Worm (Caenorhabditis elegans) whole organism, late embryonic: ENCODE results near the gene T04C12.9.

Source experiments
- K02D7.2 ChIP-seq: sonication (generic microtip); optimal IDR thresholded peaks from 2 replicates; lab custom pipeline; 2017; ENCODE audit warnings: mild to moderate bottlenecking, missing genetic modification characterization, missing compliant biosample characterization
- T23F11.4 ChIP-seq: fragments of 200-800 bp; sonication (Bioruptor generic); optimal IDR thresholded peaks from 2 replicates; lab custom pipeline; 2018; ENCODE audit warnings: mild to moderate bottlenecking, missing genetic modification characterization, missing compliant biosample characterization
- ahr-1 ChIP-seq: sonication (generic microtip); optimal IDR thresholded peaks from 2 replicates; lab custom pipeline; 2016; ENCODE audit warnings: missing genetic modification characterization, missing compliant biosample characterization
- ama-1 ChIP-seq: fragments of 150-350 bp; optimal IDR thresholded peaks from 2 replicates; lab custom pipeline; 2014
- ceh-14 ChIP-seq: sonication (generic microtip); optimal IDR thresholded peaks from 2 replicates; lab custom pipeline; 2016; ENCODE audit warnings: missing genotype, missing genetic modification characterization, missing compliant biosample characterization
- ceh-18 ChIP-seq: sonication (generic microtip); optimal IDR thresholded peaks from 2 replicates; lab custom pipeline; 2016; ENCODE audit warnings: missing genetic modification characterization, missing compliant biosample characterization
- ceh-2 ChIP-seq: sonication (generic microtip); optimal IDR thresholded peaks from 2 replicates; lab custom pipeline; 2016; ENCODE audit warnings: missing genotype, missing genetic modification characterization, missing compliant biosample characterization
- ceh-22 ChIP-seq: sonication (generic microtip); optimal IDR thresholded peaks from 2 replicates; lab custom pipeline; 2017; ENCODE audit warnings: missing biosample characterization, missing genetic modification characterization
- ceh-30 ChIP-seq: fragments of 150-350 bp; optimal IDR thresholded peaks from 2 replicates; lab custom pipeline; 2014; ENCODE audit warnings: missing biosample characterization, missing genetic modification characterization
- ceh-31 ChIP-seq: sonication (generic microtip); optimal IDR thresholded peaks from 2 replicates; lab custom pipeline; 2016; ENCODE audit warnings: missing genetic modification characterization, missing compliant biosample characterization
- ceh-34 ChIP-seq: sonication (generic microtip); optimal IDR thresholded peaks from 2 replicates; lab custom pipeline; 2016; ENCODE audit warnings: mild to moderate bottlenecking, missing genetic modification characterization, missing compliant biosample characterization
- ceh-9 ChIP-seq: sonication (generic microtip); optimal IDR thresholded peaks from 2 replicates; lab custom pipeline; 2016; ENCODE audit warnings: mild to moderate bottlenecking, missing genetic modification characterization, inconsistent platforms, missing compliant biosample characterization
- che-1 ChIP-seq: sonication (generic microtip); optimal IDR thresholded peaks from 2 replicates; lab custom pipeline; 2016; ENCODE audit warnings: mild to moderate bottlenecking, missing genetic modification characterization, missing compliant biosample characterization
- elt-2 ChIP-seq: sonication (generic microtip); optimal IDR thresholded peaks from 2 replicates; lab custom pipeline; 2016; ENCODE audit warnings: missing genetic modification reagents, missing genetic modification characterization, missing compliant biosample characterization
- ets-4 ChIP-seq: sonication (generic microtip); optimal IDR thresholded peaks from 2 replicates; lab custom pipeline; 2016; ENCODE audit warnings: missing genetic modification characterization, missing compliant biosample characterization
- eyg-1 ChIP-seq: sonication (generic microtip); optimal IDR thresholded peaks from 2 replicates; lab custom pipeline; 2016; ENCODE audit warnings: missing genotype, missing genetic modification characterization, missing compliant biosample characterization
- hlh-15 ChIP-seq: sonication (generic microtip); optimal IDR thresholded peaks from 2 replicates; lab custom pipeline; 2016; ENCODE audit warnings: missing genetic modification characterization, missing compliant biosample characterization
- hlh-30 ChIP-seq: sonication (generic microtip); optimal IDR thresholded peaks from 2 replicates; lab custom pipeline; 2017; ENCODE audit warnings: antibody characterized with exemption, missing genetic modification characterization, missing compliant biosample characterization; ENCODE audit not compliant: insufficient read depth
- hlh-8 ChIP-seq: sonication (generic microtip); optimal IDR thresholded peaks from 2 replicates; lab custom pipeline; 2016; ENCODE audit warnings: missing genotype, missing genetic modification characterization, missing compliant biosample characterization
- madf-2 ChIP-seq: sonication (generic microtip); optimal IDR thresholded peaks from 2 replicates; lab custom pipeline; 2017; ENCODE audit warnings: missing genetic modification characterization, missing compliant biosample characterization
- nfya-1 ChIP-seq: sonication (generic microtip); optimal IDR thresholded peaks from 2 replicates; lab custom pipeline; 2017; ENCODE audit warnings: missing genetic modification characterization, mild to moderate bottlenecking, missing compliant biosample characterization, antibody characterized with exemption, moderate library complexity
- pat-9 ChIP-seq: fragments of 200-800 bp; sonication (Bioruptor generic); optimal IDR thresholded peaks from 2 replicates; lab custom pipeline; 2018; ENCODE audit warnings: mild to moderate bottlenecking, missing genetic modification characterization, moderate library complexity, missing compliant biosample characterization
- pax-1 ChIP-seq: fragments of 150-350 bp; optimal IDR thresholded peaks from 2 replicates; lab custom pipeline; 2014; ENCODE audit warnings: missing biosample characterization, missing genetic modification characterization
- pqm-1 ChIP-seq: sonication (generic microtip); optimal IDR thresholded peaks from 2 replicates; lab custom pipeline; 2016; ENCODE audit warnings: missing genetic modification characterization, missing compliant biosample characterization
- ref-2 ChIP-seq: sonication (generic microtip); optimal IDR thresholded peaks from 2 replicates; lab custom pipeline; 2016; ENCODE audit warnings: missing genetic modification characterization, missing compliant biosample characterization
- rnt-1 ChIP-seq: sonication (generic microtip); optimal IDR thresholded peaks from 2 replicates; lab custom pipeline; 2016; ENCODE audit warnings: missing genetic modification characterization, missing compliant biosample characterization
- sdc-2 ChIP-seq: sonication (generic microtip); optimal IDR thresholded peaks from 2 replicates; lab custom pipeline; 2016; ENCODE audit warnings: missing genotype, missing genetic modification characterization, missing compliant biosample characterization
- syd-9 ChIP-seq: sonication (generic microtip); optimal IDR thresholded peaks from 2 replicates; lab custom pipeline; 2016; ENCODE audit warnings: mild to moderate bottlenecking, missing genetic modification characterization, moderate library complexity, missing compliant biosample characterization
- tbx-2 ChIP-seq: sonication (generic microtip); optimal IDR thresholded peaks from 2 replicates; lab custom pipeline; 2016; ENCODE audit warnings: missing genetic modification characterization, missing compliant biosample characterization
- tbx-7 ChIP-seq: sonication (generic microtip); optimal IDR thresholded peaks from 2 replicates; lab custom pipeline; 2016; ENCODE audit warnings: missing genotype, missing genetic modification characterization, missing compliant biosample characterization
- unc-3 ChIP-seq, 2 experiments: fragments of 200-800 bp in 1 of 2; sonication (Bioruptor generic) in 1 of 2; sonication (generic microtip) in 1 of 2; conservative IDR thresholded peaks in 1 of 2; optimal IDR thresholded peaks in 1 of 2; 2 replicates each; pipeline versions ENCODE4 v1.3.6 to Lab custom; 2016 to 2022; ENCODE audit warnings: missing compliant biosample characterization in 2 of 2, missing genetic modification characterization in 2 of 2, missing genetic modification reagents in 1 of 2
- unc-42 ChIP-seq: sonication (generic microtip); optimal IDR thresholded peaks from 2 replicates; lab custom pipeline; 2016; ENCODE audit warnings: missing genotype, missing genetic modification characterization, missing compliant biosample characterization
- zip-5 ChIP-seq: sonication (generic microtip); optimal IDR thresholded peaks from 2 replicates; lab custom pipeline; 2016; ENCODE audit warnings: missing genetic modification characterization, missing compliant biosample characterization
- ztf-16 ChIP-seq: sonication (generic microtip); optimal IDR thresholded peaks from 2 replicates; lab custom pipeline; 2017; ENCODE audit warnings: missing genetic modification characterization, missing compliant biosample characterization

Gene T04C12.9

ce11 chrV:11078874-11079273, 15.9 kb upstream of the T04C12.9 start:
- TF ChIP-seq rnt-1 (tag; lab: Kevin White, UChicago) (no peak), T23F11.4 (GFP tag; lab: Kevin White, UChicago) (no peak), ceh-9 (tag; lab: Kevin White, UChicago) (no peak), ceh-2 (tag; lab: Kevin White, UChicago) (no peak), ceh-30 (tag; lab: Kevin White, UChicago) (no peak), syd-9 (tag; lab: Kevin White, UChicago) (no peak), ahr-1 (tag; lab: Kevin White, UChicago) (no peak), tbx-7 (no peak), hlh-15 (tag; lab: Kevin White, UChicago) (no peak), K02D7.2 (tag; lab: Kevin White, UChicago) (no peak), sdc-2 (no peak)

- TF ChIP-seq unc-42 (tag; lab: Kevin White, UChicago), result peak; percentile 58
- peak; percentile 32 for TF ChIP-seq ceh-18 (tag; lab: Kevin White, UChicago)
- peak; percentile 12 for TF ChIP-seq ztf-16
- TF ChIP-seq ceh-31, result peak; percentile 37
- TF ChIP-seq ceh-34 (tag; lab: Kevin White, UChicago), result no peak
- TF ChIP-seq elt-2 (tag; lab: Kevin White, UChicago), result peak; percentile 91
- peak; percentile 13 for TF ChIP-seq pax-1 (tag; lab: Kevin White, UChicago)
- TF ChIP-seq tbx-2 (tag; lab: Kevin White, UChicago), result peak; percentile 53
- TF ChIP-seq rnt-1 (tag; lab: Kevin White, UChicago), result peak; percentile 26
- no peak for TF ChIP-seq hlh-8 (tag; lab: Kevin White, UChicago)
- no peak for TF ChIP-seq ceh-14
- TF ChIP-seq unc-3 (GFP tag; conservative IDR thresholded peaks at IDR 0.05; lab: Robert Waterston, UW), result no peak
- TF ChIP-seq unc-3 (tag; optimal IDR thresholded peaks at IDR 0.05; lab: Kevin White, UChicago), result no peak
- peak; percentile 8 for TF ChIP-seq hlh-30 (tag; lab: Kevin White, UChicago)
- TF ChIP-seq nfya-1 (tag; lab: Kevin White, UChicago), result peak; percentile 40
These were observed 15.2 kb upstream of the T04C12.9 start, which contains the start of gene act-2 for ce11 chrV:11078104-11078724. Gene act-2 (minus strand): TSS chrV:11078154.

- TF ChIP-seq pqm-1 (tag; lab: Kevin White, UChicago), result no peak
- TF ChIP-seq pat-9, result no peak
- TF ChIP-seq che-1, result no peak
- TF ChIP-seq ama-1 (lab: Kevin White, UChicago), result peak; percentile 23
- peak; percentile 89 for TF ChIP-seq elt-2 (tag; lab: Kevin White, UChicago)
These were observed 13.4 kb upstream of the T04C12.9 start for ce11 chrV:11076403-11076802.

DNA sequence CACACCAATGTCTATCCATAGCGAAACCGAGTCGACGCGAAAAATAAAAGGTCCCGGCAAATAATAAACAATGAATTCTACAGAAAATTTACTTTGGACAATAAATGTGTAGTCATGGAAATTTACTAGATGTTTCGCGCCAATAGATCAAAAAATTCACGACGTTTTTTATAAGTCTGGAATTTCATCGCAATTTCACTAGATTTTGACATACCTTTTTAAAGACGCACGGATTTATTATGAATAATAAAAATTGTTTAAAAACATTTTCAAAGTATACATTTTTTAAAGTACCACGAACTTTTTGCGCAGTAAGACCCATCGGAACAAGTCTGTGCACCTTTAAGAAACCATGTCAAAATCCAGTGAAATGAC, 13.0 kb upstream of the T04C12.9 start:
- TF ChIP-seq ceh-22 (no peak), zip-5 (no peak), rnt-1 (tag; lab: Kevin White, UChicago) (no peak), ceh-9 (tag; lab: Kevin White, UChicago) (no peak), syd-9 (tag; lab: Kevin White, UChicago) (no peak), K02D7.2 (tag; lab: Kevin White, UChicago) (no peak), ets-4 (tag; lab: Kevin White, UChicago) (no peak), hlh-15 (tag; lab: Kevin White, UChicago) (no peak), ref-2 (tag; lab: Kevin White, UChicago) (no peak), nfya-1 (tag; lab: Kevin White, UChicago) (no peak), T23F11.4 (GFP tag; lab: Kevin White, UChicago) (no peak), madf-2 (tag; lab: Kevin White, UChicago) (no peak), eyg-1 (no peak), che-1 (no peak)
